Fruit fly (Drosophila melanogaster) Kc167 (cell line): ENCODE results near the gene Fign.

Experiments
- Myc ChIP-seq: fragments of >200 bp; optimal IDR thresholded peaks from 2 replicates; lab custom pipeline; 2017; ENCODE audit warnings: missing external identifiers
- Sin3A ChIP-seq: fragments of >200 bp; optimal IDR thresholded peaks from 2 replicates; lab custom pipeline; 2018; ENCODE audit warnings: missing external identifiers
- h ChIP-seq: fragments of >200 bp; optimal IDR thresholded peaks from 3 replicates; lab custom pipeline; 2018; ENCODE audit warnings: missing external identifiers
- insv ChIP-seq: fragments of >200 bp; optimal IDR thresholded peaks from 3 replicates; lab custom pipeline; 2018; ENCODE audit warnings: missing external identifiers
- psq ChIP-seq: fragments of >200 bp; optimal IDR thresholded peaks from 2 replicates; lab custom pipeline; 2017; ENCODE audit warnings: missing external identifiers
- ttk ChIP-seq: sonication (Bioruptor generic); optimal IDR thresholded peaks from 2 replicates; lab custom pipeline; 2017; ENCODE audit warnings: missing external identifiers

dm6 chr2L:3294572-3294971 lies 25.1 kb downstream of the Fign start, which contains the start of gene CG9664:
- no peak for TF ChIP-seq ttk (lab: Kevin White, UChicago)
- no peak for TF ChIP-seq psq
- no peak for TF ChIP-seq Sin3A (lab: Kevin White, UChicago)
- no peak for TF ChIP-seq insv
- TF ChIP-seq Myc (lab: Kevin White, UChicago): no peak
- no peak for TF ChIP-seq h
